Worm (Caenorhabditis elegans): ENCODE data around the gene T15H9.4.

The T15H9.4 gene

ce11 chrII:9601069-9601468 lies 10.6 kb upstream of the T15H9.4 start:
- TF ChIP-seq unc-62 (GFP tag; optimal IDR thresholded peaks at IDR 0.05) = no peak

- no peak for TF ChIP-seq unc-62 (GFP tag; optimal IDR thresholded peaks at IDR 0.05)
Measured at ce11 chrII:9601679-9602078, 10.0 kb upstream of the T15H9.4 start.

- no peak for TF ChIP-seq unc-62 (GFP tag; optimal IDR thresholded peaks at IDR 0.05)
Measured at ce11 chrII:9602566-9602965, 9.1 kb upstream of the T15H9.4 start.

ce11 chrII:9603419-9603818 lies 8.3 kb upstream of the T15H9.4 start:
- no peak for TF ChIP-seq unc-62 (GFP tag; optimal IDR thresholded peaks at IDR 0.05)

- no peak for TF ChIP-seq unc-62 (GFP tag; optimal IDR thresholded peaks at IDR 0.05)
Measured at ce11 chrII:9604063-9604462, 7.6 kb upstream of the T15H9.4 start.

- TF ChIP-seq unc-62 (GFP tag; optimal IDR thresholded peaks at IDR 0.05) = no peak
Measured at ce11 chrII:9604685-9605084, 7.0 kb upstream of the T15H9.4 start.

- TF ChIP-seq unc-62 (GFP tag; optimal IDR thresholded peaks at IDR 0.05) = no peak
Measured at ce11 chrII:9605336-9605735, 6.3 kb upstream of the T15H9.4 start, which contains the start of gene nhr-19. Gene nhr-19, minus strand, starts transcription at chrII:9605526.

ce11 chrII:9605954-9606353 lies 5.7 kb upstream of the T15H9.4 start:
- TF ChIP-seq unc-62 (GFP tag; optimal IDR thresholded peaks at IDR 0.05) = no peak

- no peak for TF ChIP-seq unc-62 (GFP tag; optimal IDR thresholded peaks at IDR 0.05)
Measured at ce11 chrII:9606485-9607036, 5.1 kb upstream of the T15H9.4 start.

- no peak for TF ChIP-seq unc-62 (GFP tag; optimal IDR thresholded peaks at IDR 0.05)
Measured at ce11 chrII:9607137-9607536, 4.5 kb upstream of the T15H9.4 start.

- no peak for TF ChIP-seq unc-62 (GFP tag; optimal IDR thresholded peaks at IDR 0.05)
Measured at ce11 chrII:9609296-9609695, 2.4 kb upstream of the T15H9.4 start, which contains the start of gene pap-2. Gene pap-2, minus strand, starts transcription at chrII:9609396.

- no peak for TF ChIP-seq unc-62 (GFP tag; optimal IDR thresholded peaks at IDR 0.05)
Measured at ce11 chrII:9614728-9615127, 3.1 kb downstream of the T15H9.4 start, which contains the start of gene hlh-6. Gene hlh-6, minus strand, starts transcription at chrII:9614828.

- no peak for TF ChIP-seq unc-62 (GFP tag; optimal IDR thresholded peaks at IDR 0.05)
Measured at ce11 chrII:9617039-9617901, 5.6 kb downstream of the T15H9.4 start, which contains the start of gene hal-3. Gene hal-3, minus strand, starts transcription at chrII:9617125.

- TF ChIP-seq unc-62 (GFP tag; optimal IDR thresholded peaks at IDR 0.05) = no peak
Measured at ce11 chrII:9617902-9618245, 6.2 kb downstream of the T15H9.4 start.

- TF ChIP-seq unc-62 (GFP tag; optimal IDR thresholded peaks at IDR 0.05) = no peak
Measured at ce11 chrII:9618759-9619158, 7.1 kb downstream of the T15H9.4 start.

- no peak for TF ChIP-seq unc-62 (GFP tag; optimal IDR thresholded peaks at IDR 0.05)
Measured at ce11 chrII:9619402-9619862, 7.8 kb downstream of the T15H9.4 start.

ce11 chrII:9619995-9620535 lies 8.4 kb downstream of the T15H9.4 start:
- no peak for TF ChIP-seq unc-62 (GFP tag; optimal IDR thresholded peaks at IDR 0.05)

Data from whole organism, dauer.